Worm (Caenorhabditis elegans): ENCODE results near the gene clec-75.

- TF ChIP-seq ama-1 (optimal IDR thresholded peaks at IDR 0.05) (no peak), ama-1 (GFP tag; optimal IDR thresholded peaks at IDR 0.05) (no peak), unc-130 (GFP tag; optimal IDR thresholded peaks at IDR 0.05) (no peak), cebp-1 (GFP tag; IDR thresholded peaks at IDR 0.05) (no peak), cebp-1 (tag; optimal IDR thresholded peaks at IDR 0.05) (no peak)
These were observed 2.0 kb downstream of the clec-75 start, which contains the start of gene Y46C8AM.1 for ce11 chrIV:3962584-3962983.
